Worm (Caenorhabditis elegans) whole organism, early embryonic: Measurements from ENCODE around the gene mbf-1.

Experiments
- B0310.2 ChIP-seq: sonication (generic microtip); optimal IDR thresholded peaks from 2 replicates; lab custom pipeline; 2016; ENCODE audit warnings: mild to moderate bottlenecking, missing genetic modification characterization, missing compliant biosample characterization
- F13C5.2 ChIP-seq: sonication (generic microtip); optimal IDR thresholded peaks from 2 replicates; lab custom pipeline; 2017; ENCODE audit warnings: mild to moderate bottlenecking, missing genetic modification characterization, inconsistent platforms, missing compliant biosample characterization
- aly-1 ChIP-seq: sonication (generic microtip); optimal IDR thresholded peaks from 2 replicates; lab custom pipeline; 2016; ENCODE audit warnings: missing genetic modification characterization, missing compliant biosample characterization
- ama-1 ChIP-seq: fragments of 150-350 bp; optimal IDR thresholded peaks from 2 replicates; lab custom pipeline; 2014
- ceh-13 ChIP-seq: fragments of 200-800 bp; sonication (Bioruptor generic); optimal IDR thresholded peaks from 2 replicates; lab custom pipeline; 2018; ENCODE audit warnings: mild to moderate bottlenecking, missing genetic modification characterization, missing compliant biosample characterization
- ceh-36 ChIP-seq: sonication (generic microtip); optimal IDR thresholded peaks from 2 replicates; lab custom pipeline; 2016; ENCODE audit warnings: missing genetic modification characterization, inconsistent platforms, missing compliant biosample characterization
- ets-7 ChIP-seq: sonication (generic microtip); optimal IDR thresholded peaks from 2 replicates; lab custom pipeline; 2016; ENCODE audit warnings: missing genotype, missing genetic modification characterization, missing compliant biosample characterization
- flt-1 ChIP-seq: fragments of 200-800 bp; sonication (Bioruptor generic); IDR thresholded peaks from 2 replicates; pipeline ENCODE4 v1.3.6; 2022; ENCODE audit warnings: missing genetic modification characterization, missing compliant biosample characterization
- hmbx-1 ChIP-seq: sonication (generic microtip); optimal IDR thresholded peaks from 2 replicates; lab custom pipeline; 2016; ENCODE audit warnings: mild to moderate bottlenecking, missing genetic modification characterization, missing compliant biosample characterization
- hmg-4 ChIP-seq: fragments of 200-800 bp; sonication (Bioruptor generic); optimal IDR thresholded peaks from 2 replicates; lab custom pipeline; 2018; ENCODE audit warnings: mild to moderate bottlenecking, missing genetic modification characterization, missing compliant biosample characterization
- hnd-1 ChIP-seq: sonication (generic microtip); optimal IDR thresholded peaks from 2 replicates; lab custom pipeline; 2016; ENCODE audit warnings: missing genetic modification characterization, missing compliant biosample characterization
- pes-1 ChIP-seq: fragments of 200-800 bp; sonication (Bioruptor generic); IDR thresholded peaks from 2 replicates; pipeline ENCODE4 v1.3.6; 2022; ENCODE audit warnings: missing genetic modification reagents, missing genetic modification characterization, missing compliant biosample characterization
- scrt-1 ChIP-seq: fragments of 200-800 bp; sonication (Bioruptor generic); IDR thresholded peaks from 2 replicates; pipeline ENCODE4 v1.3.6; 2022; ENCODE audit warnings: missing genetic modification characterization, missing compliant biosample characterization
- sea-1 ChIP-seq: fragments of 200-800 bp; sonication (Bioruptor generic); conservative IDR thresholded peaks from 2 replicates; pipeline ENCODE4 v1.3.6; 2022; ENCODE audit warnings: missing genetic modification characterization, missing compliant biosample characterization
- tbx-11 ChIP-seq: fragments of 200-800 bp; sonication (Bioruptor generic); IDR thresholded peaks from 2 replicates; pipeline ENCODE4 v1.3.6; 2022; ENCODE audit warnings: missing genetic modification characterization, missing compliant biosample characterization
- tbx-37 ChIP-seq: fragments of 200-800 bp; sonication (Bioruptor generic); conservative IDR thresholded peaks from 2 replicates; pipeline ENCODE4 v1.3.6; 2022; ENCODE audit warnings: missing genetic modification reagents, missing genetic modification characterization, missing compliant biosample characterization
- tra-4 ChIP-seq: sonication (generic microtip); optimal IDR thresholded peaks from 2 replicates; lab custom pipeline; 2017; ENCODE audit warnings: missing genetic modification characterization, missing compliant biosample characterization

Gene mbf-1

ce11 chrIV:11469698-11470591 lies 10.2 kb downstream of the mbf-1 start, which contains the start of the genes C10C6.13 and wht-2:
Gene C10C6.13, minus strand, starts transcription at chrIV:11469748.
Gene wht-2, plus strand, starts transcription at chrIV:11470436.
- TF ChIP-seq pes-1 (GFP tag; lab: Robert Waterston, UW), result no peak
- TF ChIP-seq tra-4 (tag; lab: Kevin White, UChicago), result no peak

ce11 chrIV:11467413-11467812 lies 12.8 kb downstream of the mbf-1 start, which contains the start of gene C10C6.7:
Gene C10C6.7, minus strand, starts transcription at chrIV:11467513.
- TF ChIP-seq ets-7 (tag; lab: Kevin White, UChicago), result no peak
- no peak for TF ChIP-seq scrt-1

- TF ChIP-seq scrt-1 (no peak), F13C5.2 (tag; lab: Kevin White, UChicago) (no peak), sea-1 (GFP tag; lab: Robert Waterston, UW) (no peak), B0310.2 (tag; lab: Kevin White, UChicago) (no peak), ets-7 (tag; lab: Kevin White, UChicago) (no peak), pes-1 (GFP tag; lab: Robert Waterston, UW) (no peak), ceh-13 (no peak), flt-1 (no peak), hmbx-1 (no peak), tbx-11 (GFP tag; lab: Robert Waterston, UW) (no peak), ama-1 (lab: Kevin White, UChicago) (no peak), tbx-37 (no peak), ceh-36 (no peak), tra-4 (tag; lab: Kevin White, UChicago) (no peak), hnd-1 (tag; lab: Kevin White, UChicago) (no peak), hmg-4 (GFP tag; lab: Kevin White, UChicago) (no peak), aly-1 (tag; lab: Kevin White, UChicago) (no peak)
These were observed 15.0 kb downstream of the mbf-1 start, which contains the start of gene C10C6.3 for ce11 chrIV:11465125-11465524. Gene C10C6.3, minus strand, starts transcription at chrIV:11465225.

ce11 chrIV:11461335-11461734 lies 18.8 kb downstream of the mbf-1 start:
- TF ChIP-seq hnd-1 (tag; lab: Kevin White, UChicago) (no peak), F13C5.2 (tag; lab: Kevin White, UChicago) (no peak), sea-1 (GFP tag; lab: Robert Waterston, UW) (no peak), flt-1 (no peak), pes-1 (GFP tag; lab: Robert Waterston, UW) (no peak), tbx-37 (no peak), tbx-11 (GFP tag; lab: Robert Waterston, UW) (no peak), hmbx-1 (no peak), hmg-4 (GFP tag; lab: Kevin White, UChicago) (no peak), scrt-1 (no peak), B0310.2 (tag; lab: Kevin White, UChicago) (no peak), ceh-13 (no peak), ets-7 (tag; lab: Kevin White, UChicago) (no peak), ceh-36 (no peak), tra-4 (tag; lab: Kevin White, UChicago) (no peak), ama-1 (lab: Kevin White, UChicago) (no peak)

ce11 chrIV:11459684-11460083 lies 20.5 kb downstream of the mbf-1 start, which contains the start of gene npr-3:
Gene npr-3, plus strand, starts transcription at chrIV:11459984.
- TF ChIP-seq pes-1 (GFP tag; lab: Robert Waterston, UW) (no peak), ceh-36 (no peak), ceh-13 (no peak), sea-1 (GFP tag; lab: Robert Waterston, UW) (no peak), B0310.2 (tag; lab: Kevin White, UChicago) (no peak), scrt-1 (no peak), ets-7 (tag; lab: Kevin White, UChicago) (no peak), F13C5.2 (tag; lab: Kevin White, UChicago) (no peak), hnd-1 (tag; lab: Kevin White, UChicago) (no peak), tra-4 (tag; lab: Kevin White, UChicago) (no peak), hmg-4 (GFP tag; lab: Kevin White, UChicago) (no peak), ama-1 (lab: Kevin White, UChicago) (no peak), hmbx-1 (no peak)

- no peak for TF ChIP-seq ama-1 (lab: Kevin White, UChicago)
- no peak for TF ChIP-seq hmbx-1
- no peak for TF ChIP-seq scrt-1
- no peak for TF ChIP-seq hmg-4 (GFP tag; lab: Kevin White, UChicago)
- no peak for TF ChIP-seq tra-4 (tag; lab: Kevin White, UChicago)
- TF ChIP-seq ceh-36, result no peak
- TF ChIP-seq ceh-13, result no peak
These were observed 21.4 kb downstream of the mbf-1 start for ce11 chrIV:11458700-11459263.

ce11 chrIV:11455824-11456223 lies 24.3 kb downstream of the mbf-1 start:
- no peak for TF ChIP-seq ama-1 (lab: Kevin White, UChicago)
- no peak for TF ChIP-seq tra-4 (tag; lab: Kevin White, UChicago)
- no peak for TF ChIP-seq aly-1 (tag; lab: Kevin White, UChicago)
- TF ChIP-seq ceh-13, result no peak
- TF ChIP-seq pes-1 (GFP tag; lab: Robert Waterston, UW), result no peak

ce11 chrIV:11452928-11453327 lies 27.2 kb downstream of the mbf-1 start:
- TF ChIP-seq B0310.2 (tag; lab: Kevin White, UChicago) (no peak), ceh-13 (no peak), pes-1 (GFP tag; lab: Robert Waterston, UW) (no peak), scrt-1 (no peak), flt-1 (no peak), ets-7 (tag; lab: Kevin White, UChicago) (no peak), ama-1 (lab: Kevin White, UChicago) (no peak), hnd-1 (tag; lab: Kevin White, UChicago) (no peak), tbx-37 (no peak), tbx-11 (GFP tag; lab: Robert Waterston, UW) (no peak), F13C5.2 (tag; lab: Kevin White, UChicago) (no peak), ceh-36 (no peak), hmg-4 (GFP tag; lab: Kevin White, UChicago) (no peak), hmbx-1 (no peak), aly-1 (tag; lab: Kevin White, UChicago) (no peak), tra-4 (tag; lab: Kevin White, UChicago) (no peak), sea-1 (GFP tag; lab: Robert Waterston, UW) (no peak)
